Fruit fly (Drosophila melanogaster) whole organism, embryonic: ENCODE data around the gene Tbc1d22.
A peak's percentile ranks its signal among the peaks of the same experiment; 100 is the strongest.

Experiments
- Asciz ChIP-seq: fragments of 200-800 bp; sonication (Bioruptor generic); optimal IDR thresholded peaks from 2 replicates; lab custom pipeline; 2017; ENCODE audit warnings: missing biosample characterization, mild to moderate bottlenecking, missing genetic modification characterization, missing genetic modification reagents
- B-H2 ChIP-seq: fragments of 200-800 bp; sonication (Bioruptor generic); optimal IDR thresholded peaks from 2 replicates; lab custom pipeline; 2018; ENCODE audit warnings: missing biosample characterization, mild to moderate bottlenecking, missing genetic modification characterization
- CG11085 ChIP-seq: fragments of 200-800 bp; sonication (Bioruptor generic); IDR thresholded peaks from 2 replicates; pipeline ENCODE4 v1.3.6; 2022; ENCODE audit warnings: missing biosample characterization, missing genetic modification characterization
- CG11093 ChIP-seq: fragments of 200-800 bp; sonication (Bioruptor generic); IDR thresholded peaks from 3 replicates; pipeline ENCODE4 v1.3.6; 2022; ENCODE audit warnings: missing biosample characterization, missing genetic modification characterization
- CG13123 ChIP-seq: fragments of 200-800 bp; sonication (Bioruptor generic); optimal IDR thresholded peaks from 2 replicates; lab custom pipeline; 2016; ENCODE audit warnings: missing biosample characterization, missing genetic modification characterization
- CG13624 ChIP-seq: fragments of 200-800 bp; sonication (Bioruptor generic); optimal IDR thresholded peaks from 2 replicates; lab custom pipeline; 2016; ENCODE audit warnings: missing biosample characterization, missing genetic modification characterization
- CG16813 ChIP-seq: fragments of 200-800 bp; sonication (Bioruptor generic); IDR thresholded peaks from 3 replicates; pipeline ENCODE4 v1.3.6; 2022; ENCODE audit warnings: missing biosample characterization, missing genetic modification characterization; ENCODE audit not compliant: partially characterized antibody
- CG16863 ChIP-seq: fragments of 200-800 bp; sonication (Bioruptor generic); optimal IDR thresholded peaks from 3 replicates; lab custom pipeline; 2016; ENCODE audit warnings: missing biosample characterization, missing genetic modification characterization
- CG17359 ChIP-seq: fragments of 200-800 bp; sonication (Bioruptor generic); optimal IDR thresholded peaks from 3 replicates; lab custom pipeline; 2018; ENCODE audit warnings: missing biosample characterization, mild to moderate bottlenecking, missing genetic modification characterization, moderate library complexity
- CG2889 ChIP-seq: fragments of 200-800 bp; sonication (Bioruptor generic); IDR thresholded peaks from 3 replicates; pipeline ENCODE4 v1.3.6; 2022; ENCODE audit warnings: missing biosample characterization, missing genetic modification characterization
- CG34376 ChIP-seq: fragments of 200-800 bp; sonication (Bioruptor generic); optimal IDR thresholded peaks from 2 replicates; lab custom pipeline; 2018; ENCODE audit warnings: missing biosample characterization, mild to moderate bottlenecking, missing genetic modification characterization
- CG34422 ChIP-seq: fragments of 200-800 bp; sonication (Bioruptor generic); IDR thresholded peaks from 3 replicates; pipeline ENCODE4 v1.3.6; 2022; ENCODE audit warnings: missing biosample characterization, missing genetic modification characterization
- CG4282 ChIP-seq: fragments of 200-800 bp; sonication (Bioruptor generic); optimal IDR thresholded peaks from 2 replicates; lab custom pipeline; 2016; ENCODE audit warnings: missing biosample characterization, missing genetic modification characterization
- CG4854 ChIP-seq: fragments of 200-800 bp; sonication (Bioruptor generic); optimal IDR thresholded peaks from 2 replicates; lab custom pipeline; 2016; ENCODE audit warnings: missing biosample characterization, missing genetic modification characterization, inconsistent platforms
- CG6175 ChIP-seq: fragments of 200-800 bp; sonication (Bioruptor generic); IDR thresholded peaks from 3 replicates; pipeline ENCODE4 v1.3.6; 2022; ENCODE audit warnings: missing biosample characterization, missing genetic modification characterization
- CG6765 ChIP-seq: fragments of 200-800 bp; sonication (Bioruptor generic); optimal IDR thresholded peaks from 3 replicates; lab custom pipeline; 2017; ENCODE audit warnings: missing biosample characterization, mild to moderate bottlenecking, missing genetic modification characterization
- CG7556 ChIP-seq: fragments of 200-800 bp; sonication (Bioruptor generic); optimal IDR thresholded peaks from 2 replicates; lab custom pipeline; 2017; ENCODE audit warnings: missing biosample characterization, mild to moderate bottlenecking, missing genetic modification characterization
- CG7839 ChIP-seq: fragments of 200-800 bp; sonication (Bioruptor generic); optimal IDR thresholded peaks from 3 replicates; lab custom pipeline; 2018; ENCODE audit warnings: missing biosample characterization, mild to moderate bottlenecking, missing genetic modification characterization, moderate library complexity
- CrebB ChIP-seq: fragments of 200-800 bp; sonication (Bioruptor generic); optimal IDR thresholded peaks from 3 replicates; lab custom pipeline; 2018; ENCODE audit warnings: missing biosample characterization, mild to moderate bottlenecking, missing genetic modification characterization
- D19A ChIP-seq: fragments of 200-800 bp; optimal IDR thresholded peaks from 3 replicates; lab custom pipeline; 2019; ENCODE audit warnings: missing biosample characterization, mild to moderate bottlenecking, missing genetic modification characterization, moderate library complexity
- Dfd ChIP-seq, 2 experiments: fragments of >200 bp; optimal IDR thresholded peaks; 2 replicates each; lab custom pipeline; 2017; ENCODE audit warnings: missing biosample characterization in 2 of 2, missing genetic modification characterization in 2 of 2
- Doc2 ChIP-seq: fragments of 200-800 bp; sonication (Bioruptor generic); IDR thresholded peaks from 2 replicates; pipeline ENCODE4 v1.3.6; 2022; ENCODE audit warnings: missing biosample characterization, missing genetic modification characterization
- E2f1 ChIP-seq: fragments of 200-800 bp; sonication (Bioruptor generic); IDR thresholded peaks from 2 replicates; pipeline ENCODE4 v1.3.6; 2022; ENCODE audit warnings: missing biosample characterization, missing genetic modification characterization
- Hand ChIP-seq: fragments of 200-800 bp; sonication (Bioruptor generic); optimal IDR thresholded peaks from 2 replicates; lab custom pipeline; 2017; ENCODE audit warnings: mild to moderate bottlenecking, missing biosample characterization, missing genetic modification reagents, missing genetic modification characterization
- HmgD ChIP-seq: fragments of 200-800 bp; sonication (Bioruptor generic); optimal IDR thresholded peaks from 3 replicates; lab custom pipeline; 2016; ENCODE audit warnings: missing biosample characterization, missing genetic modification characterization
- Hmr ChIP-seq: fragments of 200-800 bp; sonication (Bioruptor generic); optimal IDR thresholded peaks from 3 replicates; lab custom pipeline; 2017; ENCODE audit warnings: mild to moderate bottlenecking, missing biosample characterization, missing genetic modification reagents, missing genetic modification characterization
- MTF-1 ChIP-seq: fragments of 200-800 bp; sonication (Bioruptor generic); optimal IDR thresholded peaks from 2 replicates; lab custom pipeline; 2018; ENCODE audit warnings: missing biosample characterization, mild to moderate bottlenecking, missing genetic modification characterization, borderline replicate concordance
- Sry-δ ChIP-seq: fragments of 200-800 bp; sonication (Bioruptor generic); optimal IDR thresholded peaks from 2 replicates; lab custom pipeline; 2016; ENCODE audit warnings: missing biosample characterization, missing genetic modification characterization
- Taf1 ChIP-seq: fragments of 200-800 bp; sonication (Bioruptor generic); IDR thresholded peaks from 2 replicates; pipeline ENCODE4 v1.3.6; 2022; ENCODE audit warnings: missing biosample characterization, missing genetic modification characterization
- al ChIP-seq: fragments of 200-800 bp; sonication (Bioruptor generic); IDR thresholded peaks from 2 replicates; pipeline ENCODE4 v1.3.6; 2022; ENCODE audit warnings: missing biosample characterization, missing genetic modification characterization
- amos ChIP-seq: fragments of 200-800 bp; sonication (Bioruptor generic); IDR thresholded peaks from 2 replicates; pipeline ENCODE4 v1.3.6; 2022; ENCODE audit warnings: missing biosample characterization, missing genetic modification characterization; ENCODE audit not compliant: partially characterized antibody
- bowl ChIP-seq: fragments of 200-800 bp; sonication (Bioruptor generic); IDR thresholded peaks from 2 replicates; pipeline ENCODE4 v1.3.6; 2022; ENCODE audit warnings: missing biosample characterization, missing genetic modification characterization
- ci ChIP-seq: fragments of 200-800 bp; sonication (Bioruptor generic); IDR thresholded peaks from 3 replicates; pipeline ENCODE4 v1.3.6; 2022; ENCODE audit warnings: missing biosample characterization, missing genetic modification characterization
- dati ChIP-seq: fragments of 200-800 bp; sonication (Bioruptor generic); IDR thresholded peaks from 2 replicates; pipeline ENCODE4 v1.3.6; 2022; ENCODE audit warnings: missing biosample characterization, missing genetic modification characterization
- ftz-f1 ChIP-seq: fragments of 200-800 bp; sonication (Bioruptor generic); optimal IDR thresholded peaks from 2 replicates; lab custom pipeline; 2016; ENCODE audit warnings: missing biosample characterization, missing genetic modification characterization
- gcm ChIP-seq: fragments of 200-800 bp; sonication (Bioruptor generic); optimal IDR thresholded peaks from 2 replicates; lab custom pipeline; 2019; ENCODE audit warnings: missing biosample characterization, mild to moderate bottlenecking, missing genetic modification characterization, moderate library complexity
- gt ChIP-seq: fragments of 200-800 bp; sonication (Bioruptor generic); IDR thresholded peaks from 2 replicates; pipeline ENCODE4 v1.3.6; 2022; ENCODE audit warnings: missing biosample characterization, missing genetic modification characterization
- lov ChIP-seq, 2 experiments: fragments of 200-800 bp in 1 of 2; fragments of >200 bp in 1 of 2; sonication (Bioruptor generic) in 1 of 2; IDR thresholded peaks in 1 of 2; optimal IDR thresholded peaks in 1 of 2; 2 replicates in 1 of 2; 3 replicates in 1 of 2; pipeline versions ENCODE4 v1.3.6 to Lab custom; 2017 to 2022; ENCODE audit warnings: missing biosample characterization in 1 of 2, missing genetic modification characterization in 1 of 2
- nmo ChIP-seq: fragments of 200-800 bp; sonication (Bioruptor generic); optimal IDR thresholded peaks from 2 replicates; lab custom pipeline; 2018; ENCODE audit warnings: missing biosample characterization, mild to moderate bottlenecking, missing genetic modification characterization, moderate library complexity
- pb ChIP-seq: fragments of 200-800 bp; sonication (Bioruptor generic); optimal IDR thresholded peaks from 3 replicates; lab custom pipeline; 2016; ENCODE audit warnings: missing biosample characterization, missing genetic modification characterization
- pho ChIP-seq: fragments of 200-800 bp; sonication (Bioruptor generic); optimal IDR thresholded peaks from 2 replicates; lab custom pipeline; 2016; ENCODE audit warnings: missing biosample characterization, missing genetic modification characterization
- sd ChIP-seq: fragments of 200-800 bp; sonication (Bioruptor generic); optimal IDR thresholded peaks from 3 replicates; lab custom pipeline; 2018; ENCODE audit warnings: missing biosample characterization, mild to moderate bottlenecking, missing genetic modification characterization, moderate library complexity
- slbo ChIP-seq: fragments of 200-800 bp; sonication (Bioruptor generic); IDR thresholded peaks from 2 replicates; pipeline ENCODE4 v1.3.6; 2022; ENCODE audit warnings: missing biosample characterization, missing genetic modification characterization
- sqz ChIP-seq: fragments of 200-800 bp; sonication (Bioruptor generic); optimal IDR thresholded peaks from 3 replicates; lab custom pipeline; 2018; ENCODE audit warnings: missing biosample characterization, mild to moderate bottlenecking, missing genetic modification characterization
- sr ChIP-seq: fragments of 200-800 bp; sonication (Bioruptor generic); IDR thresholded peaks from 3 replicates; pipeline ENCODE4 v1.3.6; 2022; ENCODE audit warnings: missing biosample characterization, missing genetic modification characterization
- ttk ChIP-seq: fragments of 200-800 bp; sonication (Bioruptor generic); IDR thresholded peaks from 2 replicates; pipeline ENCODE4 v2.1.2; 2022; ENCODE audit warnings: missing biosample characterization, missing genetic modification characterization
- twi ChIP-seq: fragments of 200-800 bp; optimal IDR thresholded peaks from 2 replicates; lab custom pipeline; 2019; ENCODE audit warnings: missing biosample characterization, mild to moderate bottlenecking, missing genetic modification characterization, moderate library complexity
- tx ChIP-seq: fragments of 200-800 bp; sonication (Bioruptor generic); optimal IDR thresholded peaks from 2 replicates; lab custom pipeline; 2016; ENCODE audit warnings: missing biosample characterization, missing genetic modification characterization
- vvl ChIP-seq: fragments of 200-800 bp; sonication (Bioruptor generic); IDR thresholded peaks from 2 replicates; pipeline ENCODE4 v1.3.6; 2022; ENCODE audit warnings: missing biosample characterization, missing genetic modification characterization
- yki ChIP-seq: fragments of >200 bp; optimal IDR thresholded peaks from 3 replicates; lab custom pipeline; 2018

Tbc1d22 gene

dm6 chr3R:21065010-21065695 is 36.8 kb upstream of the Tbc1d22 start, which contains the start of gene AnxB9 (continued):
- TF ChIP-seq CG11093, result no peak
- peak; percentile 54; the same call in 1 of the 3 replicates for TF ChIP-seq CG34422 (GFP tag; lab: Robert Waterston, UW)
- TF ChIP-seq al (GFP tag; lab: Robert Waterston, UW), result no peak
- peak; percentile 59 for TF ChIP-seq vvl
- no peak for TF ChIP-seq gt (GFP tag; lab: Robert Waterston, UW)
- no peak for TF ChIP-seq nmo
- peak; percentile 39; the same call in 1 of the 2 replicates for TF ChIP-seq E2f1 (GFP tag; lab: Robert Waterston, UW)
- no peak for TF ChIP-seq Dfd (GFP tag; optimal IDR thresholded peaks at IDR 0.05; lab: Kevin White, UChicago)
- no peak for TF ChIP-seq ftz-f1 (GFP tag; lab: Kevin White, UChicago)
- peak; percentile 34 for TF ChIP-seq B-H2 (GFP tag; lab: Kevin White, UChicago)
- TF ChIP-seq CG16863 (GFP tag; lab: Kevin White, UChicago), result peak; percentile 20
- peak; percentile 71 for TF ChIP-seq MTF-1 (GFP tag; lab: Kevin White, UChicago)
- TF ChIP-seq CG16813 (GFP tag; lab: Robert Waterston, UW), result no peak; the same call in 2 of the 3 replicates
- no peak for TF ChIP-seq gcm (GFP tag; lab: Kevin White, UChicago)
- peak; percentile 34; the same call in 1 of the 3 replicates for TF ChIP-seq sr (GFP tag; lab: Robert Waterston, UW)
- peak; percentile 15 for TF ChIP-seq CG7839 (tag; lab: Kevin White, UChicago)
- TF ChIP-seq Doc2 (GFP tag; lab: Robert Waterston, UW), result no peak
- peak; percentile 77 for TF ChIP-seq ci (GFP tag; lab: Robert Waterston, UW)
- no peak for TF ChIP-seq CG13123 (GFP tag; lab: Kevin White, UChicago)
- TF ChIP-seq sqz (GFP tag; lab: Kevin White, UChicago), result peak; percentile 33
- no peak for TF ChIP-seq tx (GFP tag; lab: Kevin White, UChicago)
- peak; percentile 28 for TF ChIP-seq pb (GFP tag; lab: Kevin White, UChicago)
- TF ChIP-seq sd (tag; lab: Kevin White, UChicago), result peak; percentile 94
- no peak for TF ChIP-seq HmgD
- peak; percentile 43 for TF ChIP-seq slbo (GFP tag; lab: Robert Waterston, UW)
- TF ChIP-seq CG6765 (GFP tag; lab: Kevin White, UChicago), result peak; percentile 65
- TF ChIP-seq CG6175 (GFP tag; lab: Robert Waterston, UW), result no peak
- TF ChIP-seq dati (GFP tag; lab: Robert Waterston, UW), result no peak
- no peak for TF ChIP-seq CG2889 (GFP tag; lab: Robert Waterston, UW)
- TF ChIP-seq Hand (GFP tag; lab: Kevin White, UChicago), result peak; percentile 75
- TF ChIP-seq CG4854 (GFP tag; lab: Kevin White, UChicago), result peak; percentile 17
- no peak for TF ChIP-seq lov (optimal IDR thresholded peaks at IDR 0.05; lab: Kevin White, UChicago)
- TF ChIP-seq lov (GFP tag; IDR thresholded peaks at IDR 0.05; lab: Robert Waterston, UW), result 0 out of 3 replicates have a peak, but pooled peaks have one; percentile 28
- peak; percentile 4 for TF ChIP-seq D19A (tag; lab: Kevin White, UChicago)
- TF ChIP-seq CG11085 (GFP tag; lab: Robert Waterston, UW), result no peak
- 0 out of 2 replicates have a peak, but pooled peaks have one; percentile 30 for TF ChIP-seq ttk (GFP tag; lab: Robert Waterston, UW)
- peak; percentile 39 for TF ChIP-seq pho (GFP tag; lab: Kevin White, UChicago)
- peak; percentile 30 for TF ChIP-seq Hmr (GFP tag; lab: Kevin White, UChicago)
- peak; percentile 82 for TF ChIP-seq Sry-δ (GFP tag; lab: Kevin White, UChicago)
- peak; percentile 82; the same call in 1 of the 2 replicates for TF ChIP-seq amos (GFP tag; lab: Robert Waterston, UW)
- TF ChIP-seq CG17359 (tag; lab: Kevin White, UChicago), result peak; percentile 40
- no peak for TF ChIP-seq Taf1 (GFP tag; lab: Robert Waterston, UW)
- peak; percentile 8 for TF ChIP-seq CG4282 (GFP tag; lab: Kevin White, UChicago)
- TF ChIP-seq CrebB (tag; lab: Kevin White, UChicago), result peak; percentile 50
- TF ChIP-seq CG7556, result no peak
- no peak for TF ChIP-seq yki (lab: Kevin White, UChicago)
- TF ChIP-seq CG13624 (GFP tag; lab: Kevin White, UChicago), result peak; percentile 78
- peak; percentile 89 for TF ChIP-seq CG34376 (GFP tag; lab: Kevin White, UChicago)
- peak; percentile 29 for TF ChIP-seq Asciz (GFP tag; lab: Kevin White, UChicago)
- TF ChIP-seq twi (tag; lab: Kevin White, UChicago), result no peak
- TF ChIP-seq bowl (GFP tag; lab: Robert Waterston, UW), result 0 out of 2 replicates have a peak, but pooled peaks have one; percentile 23
